Fruit fly (Drosophila melanogaster) whole organism, embryonic: ENCODE results near the gene COX7B.
A peak's percentile ranks its signal among the peaks of the same experiment; 100 is the strongest.

ENCODE experiments used
- Aef1 ChIP-seq: fragments of 200-800 bp; sonication (Bioruptor generic); IDR thresholded peaks from 3 replicates; pipeline ENCODE4 v1.3.6; 2022; ENCODE audit warnings: missing biosample characterization, missing genetic modification characterization
- B-H2 ChIP-seq: fragments of 200-800 bp; sonication (Bioruptor generic); optimal IDR thresholded peaks from 2 replicates; lab custom pipeline; 2018; ENCODE audit warnings: missing biosample characterization, mild to moderate bottlenecking, missing genetic modification characterization
- CG10366 ChIP-seq: fragments of 200-800 bp; sonication (Bioruptor generic); IDR thresholded peaks from 2 replicates; pipeline ENCODE4 v1.3.6; 2022; ENCODE audit warnings: missing biosample characterization, missing genetic modification characterization
- CG10979 ChIP-seq: fragments of 200-800 bp; sonication (Bioruptor generic); optimal IDR thresholded peaks from 2 replicates; lab custom pipeline; 2018; ENCODE audit warnings: missing biosample characterization, mild to moderate bottlenecking, missing genetic modification characterization, moderate library complexity
- CG11504 ChIP-seq: fragments of 200-800 bp; sonication (Bioruptor generic); optimal IDR thresholded peaks from 3 replicates; lab custom pipeline; 2019; ENCODE audit warnings: missing biosample characterization, mild to moderate bottlenecking, missing genetic modification characterization, moderate library complexity
- CG13287 ChIP-seq: fragments of 200-800 bp; sonication (Bioruptor generic); IDR thresholded peaks from 2 replicates; pipeline ENCODE4 v1.3.6; 2022; ENCODE audit warnings: missing biosample characterization, missing genetic modification characterization; ENCODE audit not compliant: partially characterized antibody
- CG13424 ChIP-seq: fragments of 200-800 bp; sonication (Bioruptor generic); optimal IDR thresholded peaks from 2 replicates; lab custom pipeline; 2019; ENCODE audit warnings: missing biosample characterization, mild to moderate bottlenecking, missing genetic modification characterization, moderate library complexity
- CG13775 ChIP-seq: fragments of 200-800 bp; sonication (Bioruptor generic); optimal IDR thresholded peaks from 3 replicates; lab custom pipeline; 2017; ENCODE audit warnings: missing biosample characterization, mild to moderate bottlenecking, missing genetic modification characterization
- CG14441 ChIP-seq: fragments of 200-800 bp; sonication (Bioruptor generic); IDR thresholded peaks from 2 replicates; pipeline ENCODE4 v1.3.6; 2022; ENCODE audit warnings: missing biosample characterization, missing genetic modification characterization
- CG1792 ChIP-seq: fragments of 200-800 bp; sonication (Bioruptor generic); optimal IDR thresholded peaks from 2 replicates; lab custom pipeline; 2016; ENCODE audit warnings: missing biosample characterization, missing genetic modification characterization
- CG18619 ChIP-seq: fragments of 200-800 bp; sonication (Bioruptor generic); optimal IDR thresholded peaks from 3 replicates; lab custom pipeline; 2017; ENCODE audit warnings: missing biosample characterization, mild to moderate bottlenecking, missing genetic modification characterization
- CG3281 ChIP-seq: fragments of 200-800 bp; sonication (Bioruptor generic); optimal IDR thresholded peaks from 3 replicates; lab custom pipeline; 2017; ENCODE audit warnings: missing biosample characterization, mild to moderate bottlenecking, missing genetic modification characterization
- CG33213 ChIP-seq: fragments of 200-800 bp; sonication (Bioruptor generic); optimal IDR thresholded peaks from 3 replicates; lab custom pipeline; 2016; ENCODE audit warnings: missing biosample characterization, missing genetic modification characterization
- CG4404 ChIP-seq: fragments of 200-800 bp; sonication (Bioruptor generic); IDR thresholded peaks from 2 replicates; pipeline ENCODE4 v1.3.6; 2022; ENCODE audit warnings: missing biosample characterization, missing genetic modification characterization
- CG4854 ChIP-seq: fragments of 200-800 bp; sonication (Bioruptor generic); optimal IDR thresholded peaks from 2 replicates; lab custom pipeline; 2016; ENCODE audit warnings: missing biosample characterization, missing genetic modification characterization, inconsistent platforms
- CG5245 ChIP-seq: fragments of 200-800 bp; sonication (Bioruptor generic); optimal IDR thresholded peaks from 3 replicates; lab custom pipeline; 2016; ENCODE audit warnings: missing biosample characterization, missing genetic modification characterization
- CG6175 ChIP-seq: fragments of 200-800 bp; sonication (Bioruptor generic); IDR thresholded peaks from 3 replicates; pipeline ENCODE4 v1.3.6; 2022; ENCODE audit warnings: missing biosample characterization, missing genetic modification characterization
- CG8478 ChIP-seq: fragments of >200 bp; optimal IDR thresholded peaks from 2 replicates; lab custom pipeline; 2018
- CG9215 ChIP-seq: fragments of 200-800 bp; sonication (Bioruptor generic); IDR thresholded peaks from 2 replicates; pipeline ENCODE4 v1.3.6; 2022; ENCODE audit warnings: missing biosample characterization, missing genetic modification characterization
- CG9817 ChIP-seq: fragments of 200-800 bp; sonication (Bioruptor generic); optimal IDR thresholded peaks from 2 replicates; lab custom pipeline; 2018; ENCODE audit warnings: missing biosample characterization, mild to moderate bottlenecking, missing genetic modification characterization, moderate library complexity
- CG9932 ChIP-seq: fragments of 200-800 bp; sonication (Bioruptor generic); IDR thresholded peaks from 2 replicates; pipeline ENCODE4 v1.3.6; 2022; ENCODE audit warnings: missing biosample characterization, missing genetic modification characterization
- Dbx ChIP-seq: fragments of 200-800 bp; sonication (Bioruptor generic); IDR thresholded peaks from 3 replicates; pipeline ENCODE4 v1.3.6; 2022; ENCODE audit warnings: missing biosample characterization, missing genetic modification characterization
- Dek ChIP-seq: fragments of 200-800 bp; sonication (Bioruptor generic); optimal IDR thresholded peaks from 3 replicates; lab custom pipeline; 2019; ENCODE audit warnings: missing biosample characterization, mild to moderate bottlenecking, missing genetic modification characterization, moderate library complexity
- Dip2 ChIP-seq: fragments of 200-800 bp; sonication (Bioruptor generic); IDR thresholded peaks from 2 replicates; pipeline ENCODE4 v1.3.6; 2022; ENCODE audit warnings: missing biosample characterization, missing genetic modification characterization
- Dref ChIP-seq: fragments of 200-800 bp; sonication (Bioruptor generic); IDR thresholded peaks from 2 replicates; pipeline ENCODE4 v1.3.6; 2022; ENCODE audit warnings: missing biosample characterization, missing genetic modification characterization
- E2f1 ChIP-seq: fragments of 200-800 bp; sonication (Bioruptor generic); IDR thresholded peaks from 2 replicates; pipeline ENCODE4 v1.3.6; 2022; ENCODE audit warnings: missing biosample characterization, missing genetic modification characterization
- ERR ChIP-seq: fragments of 200-800 bp; sonication (Bioruptor generic); optimal IDR thresholded peaks from 2 replicates; lab custom pipeline; 2016; ENCODE audit warnings: missing biosample characterization, missing genetic modification characterization
- GATAe ChIP-seq: fragments of 200-800 bp; sonication (Bioruptor generic); conservative IDR thresholded peaks from 2 replicates; pipeline ENCODE4 v1.3.6; 2022; ENCODE audit warnings: missing biosample characterization, missing genetic modification characterization
- Hr39 ChIP-seq: fragments of >200 bp; optimal IDR thresholded peaks from 2 replicates; lab custom pipeline; 2017
- Jarid2 ChIP-seq: fragments of 200-800 bp; sonication (Bioruptor generic); optimal IDR thresholded peaks from 3 replicates; lab custom pipeline; 2017; ENCODE audit warnings: mild to moderate bottlenecking, missing biosample characterization, missing genetic modification reagents, missing genetic modification characterization
- Mad ChIP-seq: fragments of 200-800 bp; sonication (Bioruptor generic); optimal IDR thresholded peaks from 2 replicates; lab custom pipeline; 2016; ENCODE audit warnings: missing biosample characterization, missing genetic modification characterization
- Myb ChIP-seq: fragments of 200-800 bp; sonication (Bioruptor generic); optimal IDR thresholded peaks from 2 replicates; lab custom pipeline; 2016; ENCODE audit warnings: missing biosample characterization, missing genetic modification characterization
- NC2α ChIP-seq: fragments of 200-800 bp; sonication (Bioruptor generic); optimal IDR thresholded peaks from 2 replicates; lab custom pipeline; 2016; ENCODE audit warnings: missing biosample characterization, missing genetic modification characterization
- PHDP ChIP-seq: fragments of 200-800 bp; sonication (Bioruptor generic); optimal IDR thresholded peaks from 3 replicates; lab custom pipeline; 2018; ENCODE audit warnings: missing biosample characterization, mild to moderate bottlenecking, missing genetic modification characterization, moderate library complexity
- Sin3A ChIP-seq: fragments of >200 bp; optimal IDR thresholded peaks from 2 replicates; lab custom pipeline; 2018
- Tbp ChIP-seq: fragments of >200 bp; optimal IDR thresholded peaks from 2 replicates; lab custom pipeline; 2018; ENCODE audit warnings: missing biosample characterization, missing genetic modification characterization
- bowl ChIP-seq: fragments of 200-800 bp; sonication (Bioruptor generic); IDR thresholded peaks from 2 replicates; pipeline ENCODE4 v1.3.6; 2022; ENCODE audit warnings: missing biosample characterization, missing genetic modification characterization
- cas ChIP-seq: fragments of 200-800 bp; sonication (Bioruptor generic); IDR thresholded peaks from 2 replicates; pipeline ENCODE4 v1.3.6; 2022; ENCODE audit warnings: missing biosample characterization, missing genetic modification characterization
- da ChIP-seq: fragments of 200-800 bp; sonication (Bioruptor generic); optimal IDR thresholded peaks from 2 replicates; lab custom pipeline; 2016; ENCODE audit warnings: missing biosample characterization, missing genetic modification characterization
- ems ChIP-seq: fragments of 200-800 bp; sonication (Bioruptor generic); optimal IDR thresholded peaks from 3 replicates; lab custom pipeline; 2016; ENCODE audit warnings: missing biosample characterization, missing genetic modification characterization
- hb ChIP-seq: fragments of 200-800 bp; sonication (Bioruptor generic); IDR thresholded peaks from 3 replicates; pipeline ENCODE4 v1.3.6; 2022; ENCODE audit warnings: missing biosample characterization, missing genetic modification characterization; ENCODE audit not compliant: partially characterized antibody
- her ChIP-seq: fragments of 200-800 bp; sonication (Bioruptor generic); optimal IDR thresholded peaks from 2 replicates; lab custom pipeline; 2016; ENCODE audit warnings: missing biosample characterization, missing genetic modification characterization
- inv ChIP-seq: fragments of 200-800 bp; sonication (Bioruptor generic); IDR thresholded peaks from 2 replicates; pipeline ENCODE4 v1.3.6; 2022; ENCODE audit warnings: missing biosample characterization, missing genetic modification characterization; ENCODE audit not compliant: partially characterized antibody
- luna ChIP-seq: fragments of 200-800 bp; sonication (Bioruptor generic); optimal IDR thresholded peaks from 2 replicates; lab custom pipeline; 2016; ENCODE audit warnings: missing biosample characterization, missing genetic modification characterization
- nau ChIP-seq: fragments of 200-800 bp; sonication (Bioruptor generic); optimal IDR thresholded peaks from 3 replicates; lab custom pipeline; 2017; ENCODE audit warnings: missing biosample characterization, mild to moderate bottlenecking, missing genetic modification characterization, missing genetic modification reagents
- psq ChIP-seq: fragments of 200-800 bp; sonication (Bioruptor generic); optimal IDR thresholded peaks from 2 replicates; lab custom pipeline; 2017; ENCODE audit warnings: missing biosample characterization, missing genetic modification characterization
- rib ChIP-seq: fragments of 200-800 bp; sonication (Bioruptor generic); IDR thresholded peaks from 2 replicates; pipeline ENCODE4 v1.3.6; 2022; ENCODE audit warnings: missing biosample characterization, missing genetic modification characterization
- row ChIP-seq: fragments of 200-800 bp; sonication (Bioruptor generic); IDR thresholded peaks from 3 replicates; pipeline ENCODE4 v1.3.6; 2022; ENCODE audit warnings: missing biosample characterization, missing genetic modification characterization
- twi ChIP-seq: fragments of 200-800 bp; optimal IDR thresholded peaks from 2 replicates; lab custom pipeline; 2019; ENCODE audit warnings: missing biosample characterization, mild to moderate bottlenecking, missing genetic modification characterization, moderate library complexity
- unpg ChIP-seq: fragments of 200-800 bp; sonication (Bioruptor generic); optimal IDR thresholded peaks from 3 replicates; lab custom pipeline; 2018; ENCODE audit warnings: missing biosample characterization, mild to moderate bottlenecking, missing genetic modification characterization, moderate library complexity
- wdn ChIP-seq: fragments of 200-800 bp; sonication (Bioruptor generic); IDR thresholded peaks from 2 replicates; pipeline ENCODE4 v1.3.6; 2022; ENCODE audit warnings: missing biosample characterization, missing genetic modification characterization
- zen ChIP-seq: fragments of 200-800 bp; sonication (Bioruptor generic); optimal IDR thresholded peaks from 3 replicates; lab custom pipeline; 2018; ENCODE audit warnings: missing biosample characterization, mild to moderate bottlenecking, missing genetic modification characterization, moderate library complexity
- zen2 ChIP-seq: fragments of 200-800 bp; sonication (Bioruptor generic); IDR thresholded peaks from 3 replicates; pipeline ENCODE4 v1.3.6; 2022; ENCODE audit warnings: missing biosample characterization, missing genetic modification characterization; ENCODE audit not compliant: partially characterized antibody

Gene COX7B

DNA sequence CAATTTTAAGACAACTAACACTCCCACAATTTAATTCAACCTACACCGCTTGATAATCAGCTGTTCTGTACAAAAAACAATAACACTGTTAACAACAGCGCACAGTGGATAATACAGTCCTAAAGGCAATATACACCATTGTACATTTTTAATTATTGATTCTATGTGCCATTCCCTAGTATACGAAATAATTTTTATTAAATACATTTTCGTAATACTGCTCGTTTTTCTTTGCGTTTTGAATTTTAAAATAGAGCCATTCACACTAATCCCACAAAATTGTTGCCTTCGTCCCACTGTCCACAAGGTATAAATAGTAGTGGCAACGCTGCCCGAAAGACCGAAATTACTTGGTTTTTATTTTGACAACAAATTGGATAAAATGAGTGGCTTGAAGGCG is 8.3 kb downstream of the COX7B start, which contains the start of the genes Coq4 and CG32176 (continued):
- peak; percentile 95 for TF ChIP-seq da (GFP tag; lab: Kevin White, UChicago)
- peak; percentile 99 for TF ChIP-seq CG9932 (GFP tag; lab: Robert Waterston, UW)
- peak; percentile 97 for TF ChIP-seq CG3281 (GFP tag; lab: Kevin White, UChicago)
- TF ChIP-seq Dek: peak; percentile 97
- no peak for TF ChIP-seq CG8478 (lab: Kevin White, UChicago)
- TF ChIP-seq CG33213 (GFP tag; lab: Kevin White, UChicago): peak; percentile 97
- TF ChIP-seq ERR (GFP tag; lab: Kevin White, UChicago): peak; percentile 95
- TF ChIP-seq Aef1 (GFP tag; lab: Robert Waterston, UW): peak; percentile 97
- peak; percentile 93 for TF ChIP-seq psq (GFP tag; lab: Kevin White, UChicago)
- TF ChIP-seq E2f1: peak; percentile 98
- peak; percentile 96 for TF ChIP-seq CG10979 (tag; lab: Kevin White, UChicago)
- peak; percentile 98 for TF ChIP-seq CG14441 (GFP tag; lab: Robert Waterston, UW)
- TF ChIP-seq CG11504 (tag; lab: Kevin White, UChicago): peak; percentile 96
- peak; percentile 98 for TF ChIP-seq CG13424 (tag; lab: Kevin White, UChicago)
- peak; percentile 90 for TF ChIP-seq bowl (GFP tag; lab: Robert Waterston, UW)
- TF ChIP-seq CG4404: peak; percentile 96
- peak; percentile 98 for TF ChIP-seq CG4854 (GFP tag; lab: Kevin White, UChicago)
- TF ChIP-seq inv (GFP tag; lab: Robert Waterston, UW): peak; percentile 59
- TF ChIP-seq Mad (GFP tag; lab: Kevin White, UChicago): peak; percentile 99
- TF ChIP-seq Dbx (GFP tag; lab: Robert Waterston, UW): peak; percentile 99
- peak; percentile 93 for TF ChIP-seq nau (GFP tag; lab: Kevin White, UChicago)
- TF ChIP-seq unpg (GFP tag; lab: Kevin White, UChicago): peak; percentile 99
- TF ChIP-seq CG9215 (GFP tag; lab: Robert Waterston, UW): peak; percentile 97
- peak; percentile 99 for TF ChIP-seq ems
- TF ChIP-seq Dref (GFP tag; lab: Robert Waterston, UW): peak; percentile 47
- peak; percentile 93 for TF ChIP-seq twi (tag; lab: Kevin White, UChicago)
- peak; percentile 88 for TF ChIP-seq Myb (GFP tag; lab: Kevin White, UChicago)
- peak; percentile 96 for TF ChIP-seq CG18619 (GFP tag; lab: Kevin White, UChicago)
- TF ChIP-seq Jarid2 (GFP tag; lab: Kevin White, UChicago): peak; percentile 84
- TF ChIP-seq CG6175: peak; percentile 96
- TF ChIP-seq CG1792 (GFP tag; lab: Kevin White, UChicago): peak; percentile 96
- peak; percentile 97 for TF ChIP-seq CG5245 (GFP tag; lab: Kevin White, UChicago)
- no peak for TF ChIP-seq Hr39 (lab: Kevin White, UChicago)
- peak; percentile 64 for TF ChIP-seq Dip2
- peak; percentile 98 for TF ChIP-seq CG10366
- peak; percentile 79 for TF ChIP-seq CG13287 (GFP tag; lab: Robert Waterston, UW)
- TF ChIP-seq PHDP (tag; lab: Kevin White, UChicago): peak; percentile 98
- TF ChIP-seq GATAe (GFP tag; lab: Robert Waterston, UW): peak; percentile 80
- peak; percentile 96 for TF ChIP-seq luna
- TF ChIP-seq CG9817: peak; percentile 99
- TF ChIP-seq cas (GFP tag; lab: Robert Waterston, UW): peak; percentile 95
- no peak; the same call in 2 of the 3 replicates for TF ChIP-seq zen2 (GFP tag; lab: Robert Waterston, UW)
- TF ChIP-seq rib (GFP tag; lab: Robert Waterston, UW): peak; percentile 98
- peak; percentile 98 for TF ChIP-seq B-H2
- TF ChIP-seq Sin3A (lab: Kevin White, UChicago): no peak
- TF ChIP-seq wdn (GFP tag; lab: Robert Waterston, UW): peak; percentile 98
- TF ChIP-seq row (GFP tag; lab: Robert Waterston, UW): peak; percentile 100
- TF ChIP-seq CG13775 (GFP tag; lab: Kevin White, UChicago): peak; percentile 99
- TF ChIP-seq zen (tag; lab: Kevin White, UChicago): peak; percentile 97
- TF ChIP-seq Tbp (GFP tag; lab: Kevin White, UChicago): no peak
- TF ChIP-seq hb (GFP tag; lab: Robert Waterston, UW): peak; percentile 44; the same call in 1 of the 3 replicates
- peak; percentile 96 for TF ChIP-seq NC2α
- peak; percentile 96 for TF ChIP-seq her (GFP tag; lab: Kevin White, UChicago)
